Worm (Caenorhabditis elegans) whole organism, L4 larva: ENCODE results near the gene nas-9.

ENCODE experiments used
- aha-1 ChIP-seq: fragments of 150-350 bp; peaks from one replicate; lab custom pipeline; 2014; ENCODE audit warnings: missing biosample characterization, missing genetic modification characterization
- ctbp-1 ChIP-seq: fragments of 200-800 bp; sonication (Bioruptor generic); IDR thresholded peaks from 2 replicates; pipeline ENCODE4 v1.3.6; 2022; ENCODE audit warnings: missing genetic modification reagents, missing genetic modification characterization, missing compliant biosample characterization
- daf-19 ChIP-seq: fragments of 200-800 bp; sonication (Bioruptor generic); conservative IDR thresholded peaks from 2 replicates; pipeline ENCODE4 v1.3.6; 2022; ENCODE audit warnings: missing genetic modification characterization, missing compliant biosample characterization
- dve-1 ChIP-seq: sonication (generic microtip); optimal IDR thresholded peaks from 2 replicates; lab custom pipeline; 2017; ENCODE audit warnings: antibody characterized with exemption, mild to moderate bottlenecking, missing genetic modification characterization, missing compliant biosample characterization; ENCODE audit not compliant: insufficient read depth
- nhr-10 ChIP-seq: fragments of 150-350 bp; optimal IDR thresholded peaks from 2 replicates; lab custom pipeline; 2014; ENCODE audit warnings: missing biosample characterization, missing genetic modification characterization
- nhr-11 ChIP-seq: fragments of 150-350 bp; optimal IDR thresholded peaks from 2 replicates; lab custom pipeline; 2014; ENCODE audit warnings: missing biosample characterization, missing genetic modification characterization
- nhr-41 ChIP-seq: fragments of 200-800 bp; sonication (Bioruptor generic); IDR thresholded peaks from 2 replicates; pipeline ENCODE4 v1.3.6; 2022; ENCODE audit warnings: missing genetic modification reagents, missing genetic modification characterization, missing compliant biosample characterization
- nhr-77 ChIP-seq: fragments of 150-350 bp; optimal IDR thresholded peaks from 2 replicates; lab custom pipeline; 2014; ENCODE audit warnings: missing biosample characterization, missing genetic modification characterization
- rbr-2 ChIP-seq: sonication (generic microtip); optimal IDR thresholded peaks from 2 replicates; lab custom pipeline; 2016; ENCODE audit warnings: missing genotype, missing genetic modification characterization, missing compliant biosample characterization
- snpc-1.2 ChIP-seq: fragments of 200-800 bp; sonication (Bioruptor generic); IDR thresholded peaks from 2 replicates; pipeline ENCODE4 v1.3.6; 2022; ENCODE audit warnings: missing genetic modification reagents, missing genetic modification characterization, missing compliant biosample characterization
- snpc-4 ChIP-seq: fragments of 150-350 bp; optimal IDR thresholded peaks from 2 replicates; lab custom pipeline; 2014; ENCODE audit warnings: missing biosample characterization, missing genetic modification characterization
- ztf-11 ChIP-seq: fragments of 150-350 bp; optimal IDR thresholded peaks from 2 replicates; lab custom pipeline; 2014; ENCODE audit warnings: missing biosample characterization, missing genetic modification characterization

DNA sequence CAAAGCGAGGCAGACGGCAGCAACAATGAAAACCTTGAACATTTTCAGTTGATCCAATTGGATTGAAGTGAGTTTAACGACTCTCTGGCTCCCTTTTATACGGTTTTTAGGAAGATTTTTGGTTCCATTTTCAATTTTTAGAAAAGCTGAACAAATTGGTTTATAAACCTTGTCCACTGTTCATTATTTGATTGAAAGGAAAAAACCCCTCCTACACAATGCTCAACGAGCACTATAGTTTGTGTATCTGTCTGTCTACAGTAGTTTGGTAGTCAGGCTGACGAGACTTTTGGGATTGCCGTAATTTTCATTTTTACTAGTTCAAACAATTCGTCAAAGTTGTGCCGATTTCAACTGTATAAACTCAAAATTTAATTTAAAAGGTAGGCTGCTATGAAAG lies 39.4 kb upstream of the nas-9 start, which contains the start of gene T19H12.15:
- TF ChIP-seq aha-1 (no peak), nhr-41 (GFP tag; lab: Robert Waterston, UW) (no peak), ztf-11 (no peak), snpc-4 (no peak), nhr-77 (no peak), rbr-2 (tag; lab: Kevin White, UChicago) (no peak), ctbp-1 (GFP tag; lab: Robert Waterston, UW) (no peak), dve-1 (no peak), nhr-10 (tag; lab: Kevin White, UChicago) (no peak), daf-19 (GFP tag; lab: Robert Waterston, UW) (no peak), snpc-1.2 (GFP tag; lab: Robert Waterston, UW) (no peak), nhr-11 (tag; lab: Kevin White, UChicago) (no peak)
